Fruit fly (Drosophila melanogaster) whole organism, embryonic: ENCODE measurements around the gene Sec15.

ENCODE experiments used
- C15 ChIP-seq: fragments of 200-800 bp; sonication (Bioruptor generic); IDR thresholded peaks from 3 replicates; pipeline ENCODE4 v1.3.6; 2022; ENCODE audit warnings: missing biosample characterization, missing genetic modification characterization
- CG10267 ChIP-seq: fragments of 200-800 bp; sonication (Bioruptor generic); optimal IDR thresholded peaks from 2 replicates; lab custom pipeline; 2018; ENCODE audit warnings: missing biosample characterization, mild to moderate bottlenecking, missing genetic modification characterization, moderate library complexity
- CG10321 ChIP-seq: fragments of 200-800 bp; sonication (Bioruptor generic); IDR thresholded peaks from 2 replicates; pipeline ENCODE4 v1.3.6; 2022; ENCODE audit warnings: missing biosample characterization, missing genetic modification characterization
- CG11247 ChIP-seq: fragments of 200-800 bp; sonication (Bioruptor generic); IDR thresholded peaks from 2 replicates; pipeline ENCODE4 v1.3.6; 2022; ENCODE audit warnings: missing biosample characterization, missing genetic modification characterization
- CG11695 ChIP-seq: fragments of 200-800 bp; sonication (Bioruptor generic); IDR thresholded peaks from 3 replicates; pipeline ENCODE4 v1.3.6; 2022; ENCODE audit warnings: missing biosample characterization, missing genetic modification characterization
- CG14860 ChIP-seq: fragments of 200-800 bp; sonication (Bioruptor generic); IDR thresholded peaks from 3 replicates; pipeline ENCODE4 v1.3.6; 2022; ENCODE audit warnings: missing biosample characterization, missing genetic modification characterization; ENCODE audit not compliant: partially characterized antibody
- CG15601 ChIP-seq: fragments of 200-800 bp; sonication (Bioruptor generic); optimal IDR thresholded peaks from 3 replicates; lab custom pipeline; 2019; ENCODE audit warnings: missing biosample characterization, mild to moderate bottlenecking, missing genetic modification characterization, moderate library complexity
- CG1792 ChIP-seq: fragments of 200-800 bp; sonication (Bioruptor generic); optimal IDR thresholded peaks from 2 replicates; lab custom pipeline; 2016; ENCODE audit warnings: missing biosample characterization, missing genetic modification characterization
- CG2120 ChIP-seq: fragments of 200-800 bp; sonication (Bioruptor generic); optimal IDR thresholded peaks from 3 replicates; lab custom pipeline; 2016; ENCODE audit warnings: missing biosample characterization, missing genetic modification characterization
- CG2129 ChIP-seq: fragments of 200-800 bp; sonication (Bioruptor generic); IDR thresholded peaks from 2 replicates; pipeline ENCODE4 v1.3.6; 2022; ENCODE audit warnings: missing biosample characterization, missing genetic modification characterization; ENCODE audit not compliant: partially characterized antibody
- CG30431 ChIP-seq: fragments of 200-800 bp; sonication (Bioruptor generic); optimal IDR thresholded peaks from 2 replicates; lab custom pipeline; 2017; ENCODE audit warnings: missing biosample characterization, missing genetic modification characterization
- CG3065 ChIP-seq: fragments of 200-800 bp; sonication (Bioruptor generic); optimal IDR thresholded peaks from 2 replicates; lab custom pipeline; 2016; ENCODE audit warnings: missing biosample characterization, missing genetic modification characterization
- CG31224 ChIP-seq: fragments of 200-800 bp; sonication (Bioruptor generic); IDR thresholded peaks from 2 replicates; pipeline ENCODE4 v1.3.6; 2022; ENCODE audit warnings: missing biosample characterization, missing genetic modification characterization
- CG3281 ChIP-seq: fragments of 200-800 bp; sonication (Bioruptor generic); optimal IDR thresholded peaks from 3 replicates; lab custom pipeline; 2017; ENCODE audit warnings: missing biosample characterization, mild to moderate bottlenecking, missing genetic modification characterization
- CG34224 ChIP-seq: fragments of 200-800 bp; sonication (Bioruptor generic); IDR thresholded peaks from 3 replicates; pipeline ENCODE4 v1.3.6; 2022; ENCODE audit warnings: missing biosample characterization, missing genetic modification characterization; ENCODE audit not compliant: partially characterized antibody
- CG3726 ChIP-seq: fragments of 200-800 bp; sonication (Bioruptor generic); IDR thresholded peaks from 3 replicates; pipeline ENCODE4, ENCODE4 v1.3.6; 2022; ENCODE audit warnings: missing biosample characterization, missing genetic modification characterization
- CG6654 ChIP-seq: fragments of 200-800 bp; sonication (Bioruptor generic); optimal IDR thresholded peaks from 2 replicates; lab custom pipeline; 2017; ENCODE audit warnings: missing biosample characterization, mild to moderate bottlenecking, missing genetic modification characterization
- CG6813 ChIP-seq: fragments of 200-800 bp; sonication (Bioruptor generic); optimal IDR thresholded peaks from 2 replicates; lab custom pipeline; 2017; ENCODE audit warnings: missing biosample characterization, missing genetic modification characterization, mild to moderate bottlenecking, moderate library complexity, missing genetic modification reagents
- CG7556 ChIP-seq: fragments of 200-800 bp; sonication (Bioruptor generic); optimal IDR thresholded peaks from 2 replicates; lab custom pipeline; 2017; ENCODE audit warnings: missing biosample characterization, mild to moderate bottlenecking, missing genetic modification characterization
- Chrac-16 ChIP-seq: fragments of 200-800 bp; sonication (Bioruptor generic); optimal IDR thresholded peaks from 3 replicates; lab custom pipeline; 2016; ENCODE audit warnings: missing biosample characterization, missing genetic modification characterization
- Dek ChIP-seq: fragments of 200-800 bp; sonication (Bioruptor generic); optimal IDR thresholded peaks from 3 replicates; lab custom pipeline; 2019; ENCODE audit warnings: missing biosample characterization, mild to moderate bottlenecking, missing genetic modification characterization, moderate library complexity
- HmgD ChIP-seq: fragments of 200-800 bp; sonication (Bioruptor generic); optimal IDR thresholded peaks from 3 replicates; lab custom pipeline; 2016; ENCODE audit warnings: missing biosample characterization, missing genetic modification characterization
- Hr3 ChIP-seq: fragments of 200-800 bp; sonication (Bioruptor generic); optimal IDR thresholded peaks from 3 replicates; lab custom pipeline; 2016; ENCODE audit warnings: missing biosample characterization, missing genetic modification characterization
- Jarid2 ChIP-seq: fragments of 200-800 bp; sonication (Bioruptor generic); optimal IDR thresholded peaks from 3 replicates; lab custom pipeline; 2017; ENCODE audit warnings: mild to moderate bottlenecking, missing biosample characterization, missing genetic modification reagents, missing genetic modification characterization
- Lim3 ChIP-seq: fragments of 200-800 bp; sonication (Bioruptor generic); IDR thresholded peaks from 2 replicates; pipeline ENCODE4 v1.3.6; 2022; ENCODE audit warnings: missing biosample characterization, missing genetic modification characterization
- MESR4 ChIP-seq: fragments of 200-800 bp; sonication (Bioruptor generic); optimal IDR thresholded peaks from 2 replicates; lab custom pipeline; 2018; ENCODE audit warnings: missing biosample characterization, mild to moderate bottlenecking, missing genetic modification characterization, moderate library complexity
- PHDP ChIP-seq: fragments of 200-800 bp; sonication (Bioruptor generic); optimal IDR thresholded peaks from 3 replicates; lab custom pipeline; 2018; ENCODE audit warnings: missing biosample characterization, mild to moderate bottlenecking, missing genetic modification characterization, moderate library complexity
- Pdp1 ChIP-seq, 2 experiments: fragments of 200-800 bp; sonication (Bioruptor generic); optimal IDR thresholded peaks; 3 replicates each; lab custom pipeline; 2016; ENCODE audit warnings: missing biosample characterization in 2 of 2, missing genetic modification characterization in 2 of 2, mild to moderate bottlenecking in 1 of 2, moderate library complexity in 1 of 2
- Sin3A ChIP-seq: fragments of >200 bp; optimal IDR thresholded peaks from 2 replicates; lab custom pipeline; 2018
- Taf1 ChIP-seq: fragments of 200-800 bp; sonication (Bioruptor generic); IDR thresholded peaks from 2 replicates; pipeline ENCODE4 v1.3.6; 2022; ENCODE audit warnings: missing biosample characterization, missing genetic modification characterization
- Usf ChIP-seq: fragments of 200-800 bp; sonication (Bioruptor generic); optimal IDR thresholded peaks from 2 replicates; lab custom pipeline; 2017; ENCODE audit warnings: missing genotype, missing biosample characterization, missing genetic modification characterization
- abd-A ChIP-seq: fragments of 200-800 bp; sonication (Bioruptor generic); optimal IDR thresholded peaks from 3 replicates; lab custom pipeline; 2019; ENCODE audit warnings: missing biosample characterization, mild to moderate bottlenecking, missing genetic modification characterization, moderate library complexity
- ato ChIP-seq: fragments of 200-800 bp; sonication (Bioruptor generic); IDR thresholded peaks from 2 replicates; pipeline ENCODE4 v1.3.6; 2022; ENCODE audit warnings: missing biosample characterization, missing genetic modification characterization; ENCODE audit not compliant: partially characterized antibody
- cad ChIP-seq: fragments of >200 bp; optimal IDR thresholded peaks from 2 replicates; lab custom pipeline; 2017; ENCODE audit warnings: missing biosample characterization, missing genetic modification characterization
- cato ChIP-seq: fragments of 200-800 bp; sonication (Bioruptor generic); optimal IDR thresholded peaks from 2 replicates; lab custom pipeline; 2016; ENCODE audit warnings: missing biosample characterization, missing genetic modification characterization, borderline replicate concordance
- danr ChIP-seq: fragments of 200-800 bp; sonication (Bioruptor generic); IDR thresholded peaks from 2 replicates; pipeline ENCODE4 v1.3.6; 2022; ENCODE audit warnings: missing biosample characterization, missing genetic modification characterization
- dmrt99B ChIP-seq: fragments of 200-800 bp; sonication (Bioruptor generic); optimal IDR thresholded peaks from 2 replicates; lab custom pipeline; 2018; ENCODE audit warnings: missing biosample characterization, mild to moderate bottlenecking, missing genetic modification characterization, moderate library complexity
- fu2 ChIP-seq: fragments of 200-800 bp; sonication (Bioruptor generic); optimal IDR thresholded peaks from 2 replicates; lab custom pipeline; 2016; ENCODE audit warnings: missing biosample characterization, missing genetic modification characterization
- kay ChIP-seq: fragments of 200-800 bp; sonication (Bioruptor generic); optimal IDR thresholded peaks from 2 replicates; lab custom pipeline; 2016; ENCODE audit warnings: missing biosample characterization, missing genetic modification characterization
- lilli ChIP-seq: fragments of 200-800 bp; sonication (Bioruptor generic); optimal IDR thresholded peaks from 3 replicates; lab custom pipeline; 2016; ENCODE audit warnings: missing biosample characterization, missing genetic modification characterization
- lmd ChIP-seq: fragments of 200-800 bp; sonication (Bioruptor generic); IDR thresholded peaks from 2 replicates; pipeline ENCODE4 v1.3.6; 2022; ENCODE audit warnings: missing biosample characterization, missing genetic modification characterization
- luna ChIP-seq: fragments of 200-800 bp; sonication (Bioruptor generic); optimal IDR thresholded peaks from 2 replicates; lab custom pipeline; 2016; ENCODE audit warnings: missing biosample characterization, missing genetic modification characterization
- pan ChIP-seq, 4 experiments: fragments of >200 bp in 3 of 4; fragments of 200-800 bp in 1 of 4; sonication (Bioruptor generic) in 1 of 4; optimal IDR thresholded peaks in 3 of 4; IDR thresholded peaks in 1 of 4; 2 replicates each; pipeline versions ENCODE4 v1.3.6 to Lab custom; 2017 to 2022; ENCODE audit warnings: missing biosample characterization in 2 of 4, missing genetic modification characterization in 2 of 4, mixed read lengths in 1 of 4
- psq ChIP-seq: fragments of 200-800 bp; sonication (Bioruptor generic); optimal IDR thresholded peaks from 2 replicates; lab custom pipeline; 2017; ENCODE audit warnings: missing biosample characterization, missing genetic modification characterization
- sim ChIP-seq: fragments of 200-800 bp; sonication (Bioruptor generic); IDR thresholded peaks from 2 replicates; pipeline ENCODE4 v1.3.6; 2022; ENCODE audit warnings: missing biosample characterization, missing genetic modification characterization
- trem ChIP-seq: fragments of 200-800 bp; optimal IDR thresholded peaks from 3 replicates; lab custom pipeline; 2019; ENCODE audit warnings: missing biosample characterization, mild to moderate bottlenecking, missing genetic modification characterization, moderate library complexity
- tup ChIP-seq: fragments of 200-800 bp; sonication (Bioruptor generic); optimal IDR thresholded peaks from 2 replicates; lab custom pipeline; 2016; ENCODE audit warnings: missing biosample characterization, mild to moderate bottlenecking, missing genetic modification characterization, moderate library complexity
- vnd ChIP-seq: fragments of 200-800 bp; sonication (Bioruptor generic); IDR thresholded peaks from 3 replicates; pipeline ENCODE4 v1.3.6; 2022; ENCODE audit warnings: missing biosample characterization, missing genetic modification characterization; ENCODE audit not compliant: partially characterized antibody
- zen ChIP-seq: fragments of 200-800 bp; sonication (Bioruptor generic); optimal IDR thresholded peaks from 3 replicates; lab custom pipeline; 2018; ENCODE audit warnings: missing biosample characterization, mild to moderate bottlenecking, missing genetic modification characterization, moderate library complexity

The Sec15 gene

DNA sequence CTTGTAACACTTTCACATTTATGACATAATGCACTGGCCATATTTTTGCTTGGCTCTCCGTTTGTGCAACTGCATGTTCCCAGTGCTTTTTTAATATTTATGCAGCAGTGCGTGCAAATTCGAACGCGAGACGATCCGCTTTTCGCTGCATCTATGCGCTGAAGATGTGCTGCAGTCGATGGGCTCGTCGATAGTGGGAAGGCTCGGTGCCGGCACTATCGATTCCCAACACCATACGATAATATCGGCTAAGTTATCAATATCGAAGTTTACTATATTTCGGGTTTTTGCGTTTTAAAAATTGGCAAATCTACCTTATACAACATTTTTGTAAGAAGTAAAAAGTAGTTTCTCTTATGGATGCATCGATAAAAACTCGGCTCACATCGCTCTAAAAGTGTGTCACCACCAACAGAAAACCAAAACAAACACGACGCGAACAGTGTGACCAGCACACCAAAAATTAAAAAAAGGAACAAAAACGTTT lies 10.1 kb downstream of the Sec15 start, which contains the start of gene RhoGAP93B (continued):
- TF ChIP-seq psq (GFP tag; lab: Kevin White, UChicago) = peak; percentile 77
- peak; percentile 86 for TF ChIP-seq CG3726 (GFP tag; lab: Robert Waterston, UW)
- peak; percentile 91 for TF ChIP-seq lilli (GFP tag; lab: Kevin White, UChicago)
- peak; percentile 89 for TF ChIP-seq Hr3 (GFP tag; lab: Kevin White, UChicago)
- TF ChIP-seq dmrt99B (tag; lab: Kevin White, UChicago) = no peak
- TF ChIP-seq CG34224 = peak; percentile 100
- peak; percentile 27; the same call in 1 of the 2 replicates for TF ChIP-seq CG10321
- TF ChIP-seq abd-A (tag; lab: Kevin White, UChicago) = no peak
- TF ChIP-seq Dek (tag; lab: Kevin White, UChicago) = peak; percentile 67
- peak; percentile 84 for TF ChIP-seq PHDP (tag; lab: Kevin White, UChicago)
- peak; percentile 99 for TF ChIP-seq ato (GFP tag; lab: Robert Waterston, UW)
- peak; percentile 69 to 84 for TF ChIP-seq Pdp1 (GFP tag; optimal IDR thresholded peaks at IDR 0.05; lab: Kevin White, UChicago)
- TF ChIP-seq lmd (GFP tag; lab: Robert Waterston, UW) = peak; percentile 87
- TF ChIP-seq CG10267 (tag; lab: Kevin White, UChicago) = peak; percentile 85
- peak; percentile 100 for TF ChIP-seq CG2129 (GFP tag; lab: Robert Waterston, UW)
- peak; percentile 95 for TF ChIP-seq CG2120
- TF ChIP-seq Jarid2 (GFP tag; lab: Kevin White, UChicago) = peak; percentile 78
- TF ChIP-seq CG31224 (GFP tag; lab: Robert Waterston, UW) = peak; percentile 85
- peak; percentile 92 for TF ChIP-seq CG1792 (GFP tag; lab: Kevin White, UChicago)
- peak; percentile 54 for TF ChIP-seq CG3065 (GFP tag; lab: Kevin White, UChicago)
- peak; percentile 93 for TF ChIP-seq fu2
- TF ChIP-seq zen (tag; lab: Kevin White, UChicago) = peak; percentile 86
- TF ChIP-seq Taf1 (GFP tag; lab: Robert Waterston, UW) = peak; percentile 80
- peak; percentile 79 for TF ChIP-seq Lim3 (GFP tag; lab: Robert Waterston, UW)
- TF ChIP-seq cad (GFP tag; lab: Kevin White, UChicago) = no peak
- TF ChIP-seq C15 = peak; percentile 85
- peak; percentile 69; the same call in 1 of the 2 replicates for TF ChIP-seq danr
- TF ChIP-seq cato (GFP tag; lab: Kevin White, UChicago) = peak; percentile 63
- TF ChIP-seq CG11247 (GFP tag; lab: Robert Waterston, UW) = peak; percentile 89
- peak; percentile 57 for TF ChIP-seq CG7556 (GFP tag; lab: Kevin White, UChicago)
- peak; percentile 35 for TF ChIP-seq tup (GFP tag; lab: Kevin White, UChicago)
- TF ChIP-seq CG6813 (GFP tag; lab: Kevin White, UChicago) = peak; percentile 14
- peak; percentile 100 for TF ChIP-seq vnd (GFP tag; lab: Robert Waterston, UW)
- no peak for TF ChIP-seq pan (optimal IDR thresholded peaks at IDR 0.05; lab: Kevin White, UChicago)
- TF ChIP-seq pan (GFP tag; optimal IDR thresholded peaks at IDR 0.05 in 1 of 2, IDR thresholded peaks at IDR 0.05 in 1 of 2) = peak in 1 of 2 experiments; percentile 82
- peak; percentile 69 for TF ChIP-seq MESR4 (GFP tag; lab: Kevin White, UChicago)
- TF ChIP-seq Usf = peak; percentile 34
- TF ChIP-seq CG3281 (GFP tag; lab: Kevin White, UChicago) = peak; percentile 74
- TF ChIP-seq trem (tag; lab: Kevin White, UChicago) = peak; percentile 89
- TF ChIP-seq Chrac-16 (GFP tag; lab: Kevin White, UChicago) = peak; percentile 73
- TF ChIP-seq CG30431 (GFP tag; lab: Kevin White, UChicago) = peak; percentile 39
- TF ChIP-seq HmgD = peak; percentile 79
- peak; percentile 99 for TF ChIP-seq Sin3A (lab: Kevin White, UChicago)
- TF ChIP-seq CG14860 = peak; percentile 100
- TF ChIP-seq CG15601 (tag; lab: Kevin White, UChicago) = peak; percentile 78
- TF ChIP-seq CG6654 (GFP tag; lab: Kevin White, UChicago) = peak; percentile 32
- peak; percentile 53 for TF ChIP-seq luna (GFP tag; lab: Kevin White, UChicago)
- TF ChIP-seq sim (GFP tag; lab: Robert Waterston, UW) = 0 out of 2 replicates have a peak, but pooled peaks have one; percentile 26
- peak; percentile 83 for TF ChIP-seq CG11695 (GFP tag; lab: Robert Waterston, UW)
- peak; percentile 64 for TF ChIP-seq kay (GFP tag; lab: Kevin White, UChicago)
